Fruit fly (Drosophila melanogaster): ENCODE data around the gene shps.

The shps gene

DNA sequence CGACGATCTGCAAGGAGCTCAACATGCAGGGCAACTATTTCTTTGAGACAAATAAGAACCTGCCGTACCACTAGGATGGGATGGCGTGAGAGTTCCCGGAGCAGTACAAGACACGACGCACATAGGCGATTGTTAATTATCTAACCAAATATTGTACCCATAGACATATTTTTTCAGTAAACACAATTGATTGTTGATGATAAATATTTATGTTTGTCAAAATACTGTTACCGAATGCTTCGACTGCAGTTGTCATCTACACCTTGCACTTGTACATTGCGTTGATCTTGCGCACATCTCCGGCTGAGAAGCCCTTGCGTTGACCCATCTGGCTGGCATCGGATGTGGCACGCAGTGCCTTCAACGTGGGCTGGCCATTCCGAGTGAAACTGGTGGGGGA, 13.8 kb downstream of the shps start (continued):
- TF ChIP-seq nau (GFP tag; optimal IDR thresholded peaks at IDR 0.05): peak; percentile 22
- no peak for TF ChIP-seq CG10321 (GFP tag; IDR thresholded peaks at IDR 0.05)
- no peak for TF ChIP-seq CG4820 (GFP tag; optimal IDR thresholded peaks at IDR 0.05)
- no peak for TF ChIP-seq Ravus (GFP tag; IDR thresholded peaks at IDR 0.05)
- TF ChIP-seq CG17359 (tag; optimal IDR thresholded peaks at IDR 0.05): peak; percentile 60
- TF ChIP-seq luna (GFP tag; optimal IDR thresholded peaks at IDR 0.05): no peak
- TF ChIP-seq Meics (GFP tag; optimal IDR thresholded peaks at IDR 0.05): no peak
- TF ChIP-seq CG7963 (GFP tag; IDR thresholded peaks at IDR 0.05; ENCODE audit: partially characterized antibody): no peak
- TF ChIP-seq Nf-YA (GFP tag; IDR thresholded peaks at IDR 0.05): no peak
- 0 out of 3 replicates have a peak, but pooled peaks have one; percentile 13 for TF ChIP-seq CG17361 (GFP tag; IDR thresholded peaks at IDR 0.05)
- TF ChIP-seq Abd-B (GFP tag; optimal IDR thresholded peaks at IDR 0.05): no peak
- no peak for TF ChIP-seq bab2 (GFP tag; optimal IDR thresholded peaks at IDR 0.05)
- TF ChIP-seq Awh (GFP tag; IDR thresholded peaks at IDR 0.05): 0 out of 2 replicates have a peak, but pooled peaks have one; percentile 28
- TF ChIP-seq Tbp (GFP tag; optimal IDR thresholded peaks at IDR 0.05): no peak
- no peak for TF ChIP-seq H15 (GFP tag; IDR thresholded peaks at IDR 0.05)
- TF ChIP-seq caup (GFP tag; optimal IDR thresholded peaks at IDR 0.05; ENCODE audit: severe bottlenecking): no peak
- TF ChIP-seq hth (optimal IDR thresholded peaks at IDR 0.05): no peak
- no peak for TF ChIP-seq CG7556 (GFP tag; optimal IDR thresholded peaks at IDR 0.05)
- TF ChIP-seq CG13775 (GFP tag; optimal IDR thresholded peaks at IDR 0.05): no peak
- TF ChIP-seq repo (GFP tag; optimal IDR thresholded peaks at IDR 0.05): no peak
- peak; percentile 51 for TF ChIP-seq Spps (tag; optimal IDR thresholded peaks at IDR 0.05)
- no peak for TF ChIP-seq cad (GFP tag; optimal IDR thresholded peaks at IDR 0.05)
- TF ChIP-seq gcm (GFP tag; optimal IDR thresholded peaks at IDR 0.05): peak; percentile 35
- TF ChIP-seq gcm2 (GFP tag; optimal IDR thresholded peaks at IDR 0.05): no peak
- TF ChIP-seq CG10959 (GFP tag; IDR thresholded peaks at IDR 0.05): no peak
- TF ChIP-seq peb (GFP tag; IDR thresholded peaks at IDR 0.05): no peak
- no peak for TF ChIP-seq CG4617 (GFP tag; optimal IDR thresholded peaks at IDR 0.05; ENCODE audit: borderline replicate concordance)
- TF ChIP-seq CG3995 (GFP tag; optimal IDR thresholded peaks at IDR 0.05): no peak
- no peak for TF ChIP-seq CG9876 (GFP tag; optimal IDR thresholded peaks at IDR 0.05)
- no peak for TF ChIP-seq Max (GFP tag; optimal IDR thresholded peaks at IDR 0.05)
- TF ChIP-seq CG11695 (GFP tag; IDR thresholded peaks at IDR 0.05): no peak
- no peak for TF ChIP-seq CG34422 (GFP tag; IDR thresholded peaks at IDR 0.05)
- no peak for TF ChIP-seq CG14050 (GFP tag; IDR thresholded peaks at IDR 0.05)
- no peak for TF ChIP-seq CG4360 (GFP tag; IDR thresholded peaks at IDR 0.05)
- peak; percentile 58; the same call in 1 of the 2 replicates for TF ChIP-seq CG31441 (GFP tag; IDR thresholded peaks at IDR 0.05)
- no peak for TF ChIP-seq run (tag; optimal IDR thresholded peaks at IDR 0.05)
- no peak for TF ChIP-seq Oli (tag; optimal IDR thresholded peaks at IDR 0.05)
- peak; percentile 37 for TF ChIP-seq odd (GFP tag; optimal IDR thresholded peaks at IDR 0.05)
- TF ChIP-seq da (GFP tag; optimal IDR thresholded peaks at IDR 0.05): no peak
- TF ChIP-seq CG7271 (tag; optimal IDR thresholded peaks at IDR 0.05): peak; percentile 34
- no peak for TF ChIP-seq CG15011 (GFP tag; optimal IDR thresholded peaks at IDR 0.05)
- TF ChIP-seq ERR (GFP tag; optimal IDR thresholded peaks at IDR 0.05): no peak
- peak; percentile 54 for TF ChIP-seq CG2712 (tag; optimal IDR thresholded peaks at IDR 0.05)
- TF ChIP-seq Hand (GFP tag; optimal IDR thresholded peaks at IDR 0.05): no peak
- peak; percentile 24 for TF ChIP-seq CG17829 (tag; optimal IDR thresholded peaks at IDR 0.05)
- TF ChIP-seq CG18619 (GFP tag; optimal IDR thresholded peaks at IDR 0.05): no peak
- TF ChIP-seq CG14667 (GFP tag; IDR thresholded peaks at IDR 0.05): no peak
- TF ChIP-seq seq (GFP tag; IDR thresholded peaks at IDR 0.05): no peak
- no peak for TF ChIP-seq CG4730 (GFP tag; IDR thresholded peaks at IDR 0.05)
- no peak for TF ChIP-seq pan (optimal IDR thresholded peaks at IDR 0.05)
- no peak for TF ChIP-seq pan (GFP tag; optimal IDR thresholded peaks at IDR 0.05 in 1 of 2, IDR thresholded peaks at IDR 0.05 in 1 of 2)
- TF ChIP-seq grau (tag; optimal IDR thresholded peaks at IDR 0.05): no peak
- TF ChIP-seq disco-r (GFP tag; optimal IDR thresholded peaks at IDR 0.05): no peak

All from whole organism, embryonic.